Fruit fly (Drosophila melanogaster) whole organism, embryonic: ENCODE results near the gene gdl.

Experiments used
- CG15479 ChIP-seq: fragments of 200-800 bp; sonication (Bioruptor generic); optimal IDR thresholded peaks from 3 replicates; lab custom pipeline; 2019; ENCODE audit warnings: missing biosample characterization, mild to moderate bottlenecking, missing genetic modification characterization, moderate library complexity
- CG16813 ChIP-seq: fragments of 200-800 bp; sonication (Bioruptor generic); IDR thresholded peaks from 3 replicates; pipeline ENCODE4 v1.3.6; 2022; ENCODE audit warnings: missing biosample characterization, missing genetic modification characterization; ENCODE audit not compliant: partially characterized antibody
- CG18262 ChIP-seq: fragments of 200-800 bp; optimal IDR thresholded peaks from 3 replicates; lab custom pipeline; 2019; ENCODE audit warnings: missing biosample characterization, mild to moderate bottlenecking, missing genetic modification characterization, moderate library complexity
- CG4854 ChIP-seq: fragments of 200-800 bp; sonication (Bioruptor generic); optimal IDR thresholded peaks from 2 replicates; lab custom pipeline; 2016; ENCODE audit warnings: missing biosample characterization, missing genetic modification characterization, inconsistent platforms
- Hr39 ChIP-seq: fragments of >200 bp; optimal IDR thresholded peaks from 2 replicates; lab custom pipeline; 2017
- Nf-YB ChIP-seq: fragments of 200-800 bp; sonication (Bioruptor generic); optimal IDR thresholded peaks from 3 replicates; lab custom pipeline; 2019; ENCODE audit warnings: missing biosample characterization, mild to moderate bottlenecking, missing genetic modification characterization, moderate library complexity
- br ChIP-seq: fragments of >200 bp; optimal IDR thresholded peaks from 2 replicates; lab custom pipeline; 2017
- chm ChIP-seq: fragments of 200-800 bp; sonication (Bioruptor generic); IDR thresholded peaks from 2 replicates; pipeline ENCODE4 v1.3.6; 2022; ENCODE audit warnings: missing biosample characterization, missing genetic modification characterization
- crp ChIP-seq, 2 experiments: fragments of 200-800 bp; sonication (Bioruptor generic); optimal IDR thresholded peaks; 2 replicates in 1 of 2; 3 replicates in 1 of 2; lab custom pipeline; 2017; ENCODE audit warnings: missing biosample characterization in 2 of 2, missing genetic modification characterization in 2 of 2, mild to moderate bottlenecking in 1 of 2, moderate library complexity in 1 of 2
- esg ChIP-seq: fragments of 200-800 bp; sonication (Bioruptor generic); conservative IDR thresholded peaks from 2 replicates; pipeline ENCODE4 v1.3.6; 2022; ENCODE audit warnings: missing biosample characterization, missing genetic modification characterization
- ind ChIP-seq: fragments of 200-800 bp; sonication (Bioruptor generic); optimal IDR thresholded peaks from 3 replicates; lab custom pipeline; 2016; ENCODE audit warnings: missing biosample characterization, missing genetic modification characterization
- usp ChIP-seq: fragments of >200 bp; optimal IDR thresholded peaks from 2 replicates; lab custom pipeline; 2017; ENCODE audit warnings: missing biosample characterization, missing genetic modification characterization
- zen ChIP-seq: fragments of 200-800 bp; sonication (Bioruptor generic); optimal IDR thresholded peaks from 3 replicates; lab custom pipeline; 2018; ENCODE audit warnings: missing biosample characterization, mild to moderate bottlenecking, missing genetic modification characterization, moderate library complexity

- TF ChIP-seq CG18262 (tag; lab: Kevin White, UChicago): peak; percentile 99
- TF ChIP-seq CG15479 (GFP tag; lab: Kevin White, UChicago): peak; percentile 48
- TF ChIP-seq crp (GFP tag; optimal IDR thresholded peaks at IDR 0.05; lab: Kevin White, UChicago): peak; percentile 56 to 87
- peak; percentile 96 for TF ChIP-seq ind
- TF ChIP-seq Nf-YB (GFP tag; lab: Kevin White, UChicago): peak; percentile 89
- TF ChIP-seq esg (GFP tag; lab: Robert Waterston, UW): peak; percentile 94
- no peak for TF ChIP-seq CG16813 (GFP tag; lab: Robert Waterston, UW)
- TF ChIP-seq zen (tag; lab: Kevin White, UChicago): peak; percentile 91
- no peak for TF ChIP-seq br (lab: Kevin White, UChicago)
- no peak for TF ChIP-seq usp (GFP tag; lab: Kevin White, UChicago)
- TF ChIP-seq Hr39 (lab: Kevin White, UChicago): no peak
- peak; percentile 97 for TF ChIP-seq CG4854 (GFP tag; lab: Kevin White, UChicago)
- peak; percentile 98 for TF ChIP-seq chm (GFP tag; lab: Robert Waterston, UW)
These were observed 1.0 kb upstream of the gdl start, which contains the start of gene CG7841 for dm6 chr3L:15508233-15508632.
